Worm (Caenorhabditis elegans): ENCODE measurements around the gene srxa-19.

srxa-19 gene

ce11 chrV:10146787-10147186 lies 24.2 kb upstream of the srxa-19 start:
- TF ChIP-seq egl-5 (tag; optimal IDR thresholded peaks at IDR 0.05) = peak; percentile 81
- peak; percentile 29 for TF ChIP-seq nfya-1 (tag; optimal IDR thresholded peaks at IDR 0.05; ENCODE audit: insufficient read depth)
- TF ChIP-seq ztf-4 (tag; optimal IDR thresholded peaks at IDR 0.05) = no peak

- no peak for TF ChIP-seq nhr-25 (tag; optimal IDR thresholded peaks at IDR 0.05)
- peak; percentile 42 for TF ChIP-seq lin-39 (tag; optimal IDR thresholded peaks at IDR 0.05)
- no peak for TF ChIP-seq mml-1 (tag; optimal IDR thresholded peaks at IDR 0.05)
Measured at ce11 chrV:10145653-10146052, 23.1 kb upstream of the srxa-19 start, which contains the start of gene C51E3.9. Gene C51E3.9, plus strand, starts transcription at chrV:10145953.

DNA sequence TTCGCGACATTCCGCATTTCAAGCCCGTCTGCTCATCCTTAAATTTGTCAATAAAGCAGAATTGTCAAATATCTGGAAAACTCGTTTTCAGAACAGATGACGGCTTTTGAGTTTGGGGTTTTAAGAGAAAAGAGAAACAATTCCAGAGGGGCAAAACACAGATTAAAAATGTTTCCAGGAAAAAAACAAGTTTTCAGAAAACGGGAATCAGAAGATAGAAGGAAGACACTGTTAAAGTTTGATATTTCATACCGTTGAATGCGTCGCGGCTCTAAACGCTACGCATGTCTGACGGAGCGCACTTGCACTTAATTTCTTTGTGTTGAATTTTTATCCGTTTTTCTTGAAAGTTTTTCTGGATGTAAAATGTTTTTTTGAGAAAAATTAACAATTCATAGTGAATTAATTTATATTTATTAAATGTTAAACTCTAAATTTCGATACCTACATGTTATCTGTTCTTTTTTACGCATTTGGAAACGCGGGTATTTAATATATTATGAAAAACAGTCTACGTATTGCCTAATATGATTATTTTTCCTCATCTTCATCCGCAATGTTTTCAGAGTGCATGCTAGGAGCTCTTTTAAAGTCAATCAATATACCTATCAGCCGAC lies 11.6 kb upstream of the srxa-19 start, which contains the start of the genes C08B6.18, wdr-20 and C08B6.8:
Gene C08B6.18 (minus strand): TSS at position 51 of the 617 bp plus-strand sequence.
Gene wdr-20 (minus strand): TSS at position 82 of the 617 bp plus-strand sequence.
Gene C08B6.8 (plus strand): TSS at position 567 of the 617 bp plus-strand sequence.
- TF ChIP-seq ztf-4 (tag; optimal IDR thresholded peaks at IDR 0.05) = no peak
- TF ChIP-seq nfya-1 (tag; optimal IDR thresholded peaks at IDR 0.05; ENCODE audit: insufficient read depth) = peak; percentile 52
- TF ChIP-seq fos-1 (tag; optimal IDR thresholded peaks at IDR 0.05) = no peak
- TF ChIP-seq R02D3.7 (tag; optimal IDR thresholded peaks at IDR 0.05) = no peak
- no peak for TF ChIP-seq hmg-11 (tag; optimal IDR thresholded peaks at IDR 0.05)
- TF ChIP-seq unc-39 (tag; optimal IDR thresholded peaks at IDR 0.05) = no peak
- TF ChIP-seq zag-1 (tag; optimal IDR thresholded peaks at IDR 0.05) = no peak
- peak; percentile 84 for TF ChIP-seq lin-15B (tag; optimal IDR thresholded peaks at IDR 0.05)
- TF ChIP-seq nhr-76 (tag; optimal IDR thresholded peaks at IDR 0.05) = no peak
- no peak for TF ChIP-seq jun-1 (tag; optimal IDR thresholded peaks at IDR 0.05)
- TF ChIP-seq nhr-12 (tag; optimal IDR thresholded peaks at IDR 0.05) = no peak
- TF ChIP-seq nhr-28 (tag; optimal IDR thresholded peaks at IDR 0.05) = no peak
- no peak for TF ChIP-seq nhr-67 (tag; optimal IDR thresholded peaks at IDR 0.05)
- TF ChIP-seq nhr-237 (tag; optimal IDR thresholded peaks at IDR 0.05) = no peak
- no peak for TF ChIP-seq ceh-9 (tag; optimal IDR thresholded peaks at IDR 0.05)
- peak; percentile 75 for TF ChIP-seq snpc-4 (tag; optimal IDR thresholded peaks at IDR 0.05)
- no peak for TF ChIP-seq nhr-11 (tag; optimal IDR thresholded peaks at IDR 0.05)
- TF ChIP-seq pha-4 (tag; optimal IDR thresholded peaks at IDR 0.05) = peak; percentile 50
- TF ChIP-seq daf-12 (tag; optimal IDR thresholded peaks at IDR 0.05) = no peak
- TF ChIP-seq ceh-28 (tag; optimal IDR thresholded peaks at IDR 0.05) = no peak
- peak; percentile 17 for TF ChIP-seq nhr-25 (tag; optimal IDR thresholded peaks at IDR 0.05)
- TF ChIP-seq egl-27 (tag; optimal IDR thresholded peaks at IDR 0.05) = no peak
- TF ChIP-seq mml-1 (tag; optimal IDR thresholded peaks at IDR 0.05) = no peak

ce11 chrV:10133277-10133676 lies 10.7 kb upstream of the srxa-19 start:
- TF ChIP-seq lin-39 (tag; optimal IDR thresholded peaks at IDR 0.05) = no peak
- TF ChIP-seq snpc-4 (tag; optimal IDR thresholded peaks at IDR 0.05) = no peak
- peak; percentile 23 for TF ChIP-seq nhr-23 (tag; optimal IDR thresholded peaks at IDR 0.05)
- TF ChIP-seq daf-12 (tag; optimal IDR thresholded peaks at IDR 0.05) = no peak

DNA sequence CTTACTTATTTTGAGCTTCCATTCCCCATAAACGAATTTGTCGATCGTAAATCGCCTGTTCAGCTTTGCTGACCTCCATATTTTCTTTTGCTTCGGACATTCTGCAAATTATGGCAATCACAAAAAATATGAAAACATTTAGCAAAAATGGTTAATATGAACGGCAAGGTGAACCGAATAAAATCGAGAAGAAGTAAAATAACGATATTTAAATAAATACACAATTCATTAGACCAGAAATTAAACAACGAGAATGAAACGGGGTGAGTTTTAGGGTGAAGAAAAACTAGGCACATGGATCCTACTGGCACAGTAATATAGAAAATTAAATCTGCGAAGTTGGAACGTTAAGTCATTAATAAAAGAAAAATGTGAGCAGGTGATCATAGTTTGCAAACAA lies 7.6 kb upstream of the srxa-19 start, which contains the start of gene aos-1:
Gene aos-1 (minus strand): TSS at position 101 of the 400 bp plus-strand sequence.
- TF ChIP-seq nhr-237 (tag; optimal IDR thresholded peaks at IDR 0.05) (no peak), ZK546.5 (tag; optimal IDR thresholded peaks at IDR 0.05) (no peak), lin-39 (tag; optimal IDR thresholded peaks at IDR 0.05) (no peak), elt-2 (tag; optimal IDR thresholded peaks at IDR 0.05) (no peak)

ce11 chrV:10124799-10125548 lies 2.4 kb upstream of the srxa-19 start, which contains the start of gene C08B6.10:
Gene C08B6.10, plus strand, starts transcription at chrV:10125498.
- no peak for TF ChIP-seq nhr-11 (tag; optimal IDR thresholded peaks at IDR 0.05)
- peak; percentile 68 for TF ChIP-seq elt-2 (tag; optimal IDR thresholded peaks at IDR 0.05)

DNA sequence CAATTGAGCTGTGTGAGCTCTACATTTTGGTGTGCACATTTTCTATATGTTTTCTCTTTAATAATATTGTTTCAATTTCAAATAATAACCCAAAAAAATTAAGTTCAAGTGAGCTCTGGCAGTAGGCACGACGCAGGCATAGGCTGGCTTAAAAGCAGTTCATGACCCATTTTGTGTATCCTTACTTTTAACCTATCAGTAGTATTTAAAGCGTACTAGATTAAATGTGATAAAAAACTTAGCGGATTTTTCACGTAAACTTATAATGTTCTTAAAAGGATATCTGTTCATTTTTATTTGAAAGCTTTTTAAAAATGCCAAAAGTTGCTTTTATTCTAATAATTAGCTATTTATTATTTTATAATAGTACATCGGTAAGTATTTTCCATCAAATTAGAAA lies 754 bp upstream of the srxa-19 start, which contains the start of gene C08B6.6:
Gene C08B6.6 (plus strand): TSS at position 301 of the 400 bp plus-strand sequence.
- TF ChIP-seq jun-1 (tag; optimal IDR thresholded peaks at IDR 0.05) = no peak
- no peak for TF ChIP-seq pha-4 (tag; optimal IDR thresholded peaks at IDR 0.05)
- TF ChIP-seq aly-2 (tag; optimal IDR thresholded peaks at IDR 0.05) = no peak
- no peak for TF ChIP-seq nhr-237 (tag; optimal IDR thresholded peaks at IDR 0.05)
- TF ChIP-seq ztf-11 (tag; optimal IDR thresholded peaks at IDR 0.05) = no peak
- no peak for TF ChIP-seq nhr-67 (tag; optimal IDR thresholded peaks at IDR 0.05)
- no peak for TF ChIP-seq nhr-77 (tag; optimal IDR thresholded peaks at IDR 0.05)
- TF ChIP-seq zag-1 (tag; optimal IDR thresholded peaks at IDR 0.05) = no peak
- no peak for TF ChIP-seq unc-39 (tag; optimal IDR thresholded peaks at IDR 0.05)
- TF ChIP-seq unc-62 (GFP tag; optimal IDR thresholded peaks at IDR 0.05) = no peak
- no peak for TF ChIP-seq eor-1 (tag; optimal IDR thresholded peaks at IDR 0.05)
- no peak for TF ChIP-seq fos-1 (tag; optimal IDR thresholded peaks at IDR 0.05)
- no peak for TF ChIP-seq lsy-12 (tag; optimal IDR thresholded peaks at IDR 0.05)
- no peak for TF ChIP-seq mml-1 (tag; optimal IDR thresholded peaks at IDR 0.05)
- no peak for TF ChIP-seq daf-12 (tag; optimal IDR thresholded peaks at IDR 0.05)
- TF ChIP-seq tbx-2 (tag; optimal IDR thresholded peaks at IDR 0.05) = no peak

Measured in whole organism, L3 larva.